Worm (Caenorhabditis elegans) whole organism, late embryonic: ENCODE data around the gene kin-24.

Experiments
- C08G9.2 ChIP-seq: sonication (generic microtip); optimal IDR thresholded peaks from 2 replicates; lab custom pipeline; 2016; ENCODE audit warnings: mild to moderate bottlenecking, missing genetic modification characterization, moderate library complexity, missing compliant biosample characterization
- C38D4.7 ChIP-seq: fragments of 200-800 bp; sonication (Bioruptor generic); optimal IDR thresholded peaks from 2 replicates; lab custom pipeline; 2018; ENCODE audit warnings: mild to moderate bottlenecking, missing genetic modification characterization, moderate library complexity, missing compliant biosample characterization
- K09A11.1 ChIP-seq: sonication (generic microtip); optimal IDR thresholded peaks from 2 replicates; lab custom pipeline; 2017; ENCODE audit warnings: antibody characterized with exemption, mild to moderate bottlenecking, missing genetic modification characterization, missing compliant biosample characterization; ENCODE audit not compliant: insufficient read depth
- T23F11.4 ChIP-seq: fragments of 200-800 bp; sonication (Bioruptor generic); optimal IDR thresholded peaks from 2 replicates; lab custom pipeline; 2018; ENCODE audit warnings: mild to moderate bottlenecking, missing genetic modification characterization, missing compliant biosample characterization
- Y22D7AL.16 ChIP-seq: sonication (generic microtip); optimal IDR thresholded peaks from 2 replicates; lab custom pipeline; 2016; ENCODE audit warnings: missing genetic modification characterization, missing compliant biosample characterization
- ahr-1 ChIP-seq: sonication (generic microtip); optimal IDR thresholded peaks from 2 replicates; lab custom pipeline; 2016; ENCODE audit warnings: missing genetic modification characterization, missing compliant biosample characterization
- ceh-14 ChIP-seq: sonication (generic microtip); optimal IDR thresholded peaks from 2 replicates; lab custom pipeline; 2016; ENCODE audit warnings: missing genotype, missing genetic modification characterization, missing compliant biosample characterization
- ceh-22 ChIP-seq: sonication (generic microtip); optimal IDR thresholded peaks from 2 replicates; lab custom pipeline; 2017; ENCODE audit warnings: missing biosample characterization, missing genetic modification characterization
- ceh-45 ChIP-seq: fragments of 200-800 bp; sonication (Bioruptor generic); IDR thresholded peaks from 2 replicates; pipeline ENCODE4 v1.3.6; 2022; ENCODE audit warnings: missing genetic modification reagents, missing genetic modification characterization, missing compliant biosample characterization
- ceh-48 ChIP-seq: sonication (generic microtip); optimal IDR thresholded peaks from 2 replicates; lab custom pipeline; 2016; ENCODE audit warnings: missing genetic modification characterization, inconsistent platforms, missing compliant biosample characterization
- ceh-6 ChIP-seq: fragments of 200-800 bp; sonication (Bioruptor generic); optimal IDR thresholded peaks from 2 replicates; lab custom pipeline; 2018; ENCODE audit warnings: mild to moderate bottlenecking, missing genetic modification characterization, missing compliant biosample characterization
- ceh-9 ChIP-seq: sonication (generic microtip); optimal IDR thresholded peaks from 2 replicates; lab custom pipeline; 2016; ENCODE audit warnings: mild to moderate bottlenecking, missing genetic modification characterization, inconsistent platforms, missing compliant biosample characterization
- che-1 ChIP-seq: sonication (generic microtip); optimal IDR thresholded peaks from 2 replicates; lab custom pipeline; 2016; ENCODE audit warnings: mild to moderate bottlenecking, missing genetic modification characterization, missing compliant biosample characterization
- ets-4 ChIP-seq: sonication (generic microtip); optimal IDR thresholded peaks from 2 replicates; lab custom pipeline; 2016; ENCODE audit warnings: missing genetic modification characterization, missing compliant biosample characterization
- fkh-6 ChIP-seq: sonication (generic microtip); optimal IDR thresholded peaks from 2 replicates; lab custom pipeline; 2016; ENCODE audit warnings: missing genetic modification characterization, missing compliant biosample characterization
- hlh-13 ChIP-seq: fragments of 200-800 bp; sonication (Bioruptor generic); optimal IDR thresholded peaks from 2 replicates; lab custom pipeline; 2018; ENCODE audit warnings: mild to moderate bottlenecking, missing genetic modification characterization, missing compliant biosample characterization
- hlh-6 ChIP-seq: sonication (generic microtip); optimal IDR thresholded peaks from 2 replicates; lab custom pipeline; 2016; ENCODE audit warnings: missing genotype, missing genetic modification characterization, missing compliant biosample characterization
- lim-6 ChIP-seq: sonication (generic microtip); optimal IDR thresholded peaks from 2 replicates; lab custom pipeline; 2016; ENCODE audit warnings: missing genetic modification characterization, missing compliant biosample characterization
- mec-3 ChIP-seq: sonication (generic microtip); optimal IDR thresholded peaks from 2 replicates; lab custom pipeline; 2016; ENCODE audit warnings: borderline replicate concordance, missing genetic modification characterization, missing compliant biosample characterization
- nhr-11 ChIP-seq: fragments of 150-350 bp; optimal IDR thresholded peaks from 2 replicates; lab custom pipeline; 2014; ENCODE audit warnings: missing biosample characterization, missing genetic modification characterization
- nhr-232 ChIP-seq: sonication (generic microtip); optimal IDR thresholded peaks from 2 replicates; lab custom pipeline; 2016; ENCODE audit warnings: missing genetic modification characterization, missing compliant biosample characterization
- odd-2 ChIP-seq: sonication (generic microtip); optimal IDR thresholded peaks from 2 replicates; lab custom pipeline; 2017; ENCODE audit warnings: antibody characterized with exemption, mild to moderate bottlenecking, missing genetic modification characterization, missing compliant biosample characterization
- pag-3 ChIP-seq: sonication (generic microtip); optimal IDR thresholded peaks from 2 replicates; lab custom pipeline; 2016; ENCODE audit warnings: missing compliant biosample characterization, missing genetic modification characterization, borderline replicate concordance
- pat-9 ChIP-seq: fragments of 200-800 bp; sonication (Bioruptor generic); optimal IDR thresholded peaks from 2 replicates; lab custom pipeline; 2018; ENCODE audit warnings: mild to moderate bottlenecking, missing genetic modification characterization, moderate library complexity, missing compliant biosample characterization
- pax-1 ChIP-seq: fragments of 150-350 bp; optimal IDR thresholded peaks from 2 replicates; lab custom pipeline; 2014; ENCODE audit warnings: missing biosample characterization, missing genetic modification characterization
- pha-2 ChIP-seq: sonication (generic microtip); optimal IDR thresholded peaks from 2 replicates; lab custom pipeline; 2017; ENCODE audit warnings: mild to moderate bottlenecking, missing genetic modification characterization, missing compliant biosample characterization
- pqm-1 ChIP-seq: sonication (generic microtip); optimal IDR thresholded peaks from 2 replicates; lab custom pipeline; 2016; ENCODE audit warnings: missing genetic modification characterization, missing compliant biosample characterization
- pros-1 ChIP-seq: fragments of 150-350 bp; optimal IDR thresholded peaks from 2 replicates; lab custom pipeline; 2014; ENCODE audit warnings: missing biosample characterization, missing genetic modification reagents, missing genetic modification characterization
- ref-2 ChIP-seq: sonication (generic microtip); optimal IDR thresholded peaks from 2 replicates; lab custom pipeline; 2016; ENCODE audit warnings: missing genetic modification characterization, missing compliant biosample characterization
- rnt-1 ChIP-seq: sonication (generic microtip); optimal IDR thresholded peaks from 2 replicates; lab custom pipeline; 2016; ENCODE audit warnings: missing genetic modification characterization, missing compliant biosample characterization
- sox-2 ChIP-seq: fragments of 200-800 bp; sonication (Bioruptor generic); IDR thresholded peaks from 2 replicates; pipeline ENCODE4 v1.3.6; 2022; ENCODE audit warnings: missing genetic modification reagents, missing genetic modification characterization, missing compliant biosample characterization
- sox-4 ChIP-seq: sonication (generic microtip); optimal IDR thresholded peaks from 2 replicates; lab custom pipeline; 2017; ENCODE audit warnings: mild to moderate bottlenecking, missing genetic modification characterization, inconsistent platforms, missing compliant biosample characterization
- syd-9 ChIP-seq: sonication (generic microtip); optimal IDR thresholded peaks from 2 replicates; lab custom pipeline; 2016; ENCODE audit warnings: mild to moderate bottlenecking, missing genetic modification characterization, moderate library complexity, missing compliant biosample characterization
- tbx-2 ChIP-seq: sonication (generic microtip); optimal IDR thresholded peaks from 2 replicates; lab custom pipeline; 2016; ENCODE audit warnings: missing genetic modification characterization, missing compliant biosample characterization
- unc-42 ChIP-seq: sonication (generic microtip); optimal IDR thresholded peaks from 2 replicates; lab custom pipeline; 2016; ENCODE audit warnings: missing genotype, missing genetic modification characterization, missing compliant biosample characterization
- unc-86 ChIP-seq: sonication (generic microtip); optimal IDR thresholded peaks from 2 replicates; lab custom pipeline; 2016; ENCODE audit warnings: missing genetic modification characterization, missing compliant biosample characterization
- zip-5 ChIP-seq: sonication (generic microtip); optimal IDR thresholded peaks from 2 replicates; lab custom pipeline; 2016; ENCODE audit warnings: missing genetic modification characterization, missing compliant biosample characterization

kin-24 gene

DNA sequence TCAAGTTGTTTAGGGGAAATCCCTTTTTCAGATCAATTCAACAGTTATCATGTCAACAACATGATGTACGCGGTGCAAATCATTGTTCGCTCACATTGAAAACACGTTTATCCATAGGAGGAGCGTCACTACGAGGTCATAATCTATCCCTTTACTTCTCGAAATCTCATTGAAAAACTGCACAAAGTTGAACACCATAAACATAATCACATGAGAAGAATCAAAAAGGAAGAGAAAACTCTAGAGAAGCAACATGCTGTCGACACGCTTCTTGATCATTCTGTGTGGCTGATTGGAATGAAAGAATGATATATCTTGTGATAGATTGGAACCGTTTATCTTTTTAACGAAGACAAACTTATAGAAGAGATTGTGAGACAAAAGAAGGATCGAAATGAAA, 27.0 kb upstream of the kin-24 start:
- TF ChIP-seq rnt-1 (tag; lab: Kevin White, UChicago) (no peak), lim-6 (tag; lab: Kevin White, UChicago) (no peak), ahr-1 (tag; lab: Kevin White, UChicago) (no peak), zip-5 (no peak), hlh-13 (GFP tag; lab: Kevin White, UChicago) (no peak), K09A11.1 (tag; lab: Kevin White, UChicago) (no peak), pha-2 (tag; lab: Kevin White, UChicago) (no peak), nhr-11 (no peak), odd-2 (no peak), hlh-6 (tag; lab: Kevin White, UChicago) (no peak), C38D4.7 (no peak), fkh-6 (tag; lab: Kevin White, UChicago) (no peak), che-1 (no peak), ceh-48 (no peak), T23F11.4 (no peak), unc-86 (no peak)

- TF ChIP-seq pat-9 (tag; lab: Kevin White, UChicago) (no peak), ceh-9 (tag; lab: Kevin White, UChicago) (no peak), pag-3 (tag; lab: Kevin White, UChicago) (no peak), pros-1 (tag; lab: Kevin White, UChicago) (no peak), hlh-6 (tag; lab: Kevin White, UChicago) (no peak), ahr-1 (tag; lab: Kevin White, UChicago) (no peak), ceh-6 (no peak), pqm-1 (no peak), C08G9.2 (no peak), T23F11.4 (no peak)
These were observed 26.0 kb upstream of the kin-24 start for ce11 chrIV:9866865-9867264.

- TF ChIP-seq ceh-6 (no peak), pax-1 (no peak), unc-42 (no peak), ceh-48 (no peak), mec-3 (tag; lab: Kevin White, UChicago) (no peak), ceh-45 (no peak), ets-4 (tag; lab: Kevin White, UChicago) (no peak), C38D4.7 (no peak), hlh-6 (tag; lab: Kevin White, UChicago) (no peak), sox-4 (no peak), ceh-14 (tag; lab: Kevin White, UChicago) (no peak), syd-9 (tag; lab: Kevin White, UChicago) (no peak), nhr-232 (tag; lab: Kevin White, UChicago) (no peak), tbx-2 (tag; lab: Kevin White, UChicago) (no peak), Y22D7AL.16 (tag; lab: Kevin White, UChicago) (no peak), sox-2 (no peak)
These were observed 23.9 kb upstream of the kin-24 start, which contains the start of the genes K07F5.15 and K07F5.22 for ce11 chrIV:9864778-9865177. K07F5.15 (plus strand) TSS chrIV:9865078. K07F5.22 (plus strand) TSS chrIV:9865078.

DNA sequence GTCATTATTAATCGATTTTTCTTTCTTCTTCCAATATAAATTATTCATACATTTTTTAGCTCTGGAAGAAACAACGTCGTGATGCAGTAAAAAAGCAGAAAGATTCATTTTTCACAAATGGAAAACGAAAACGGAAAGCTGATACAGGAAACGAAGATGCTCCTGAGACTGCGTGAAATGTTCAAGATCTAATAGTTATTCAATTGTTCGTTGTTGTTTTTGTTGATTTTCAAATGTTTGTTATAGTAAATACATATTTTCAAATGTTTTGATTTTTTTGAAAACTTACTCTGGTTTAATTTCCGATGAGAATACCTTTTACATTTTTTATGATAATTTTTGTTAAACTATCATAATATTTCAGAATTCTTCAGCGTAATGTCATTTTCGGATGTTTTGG, 22.9 kb upstream of the kin-24 start, which contains the start of gene K07F5.16:
TSS of gene K07F5.16 (plus strand) at position 301 of the 400 bp plus-strand sequence.
- TF ChIP-seq rnt-1 (tag; lab: Kevin White, UChicago) (no peak), ets-4 (tag; lab: Kevin White, UChicago) (no peak), zip-5 (no peak), pha-2 (tag; lab: Kevin White, UChicago) (no peak), ceh-48 (no peak), mec-3 (tag; lab: Kevin White, UChicago) (no peak), ref-2 (tag; lab: Kevin White, UChicago) (no peak), ceh-22 (tag; lab: Kevin White, UChicago) (no peak), sox-4 (no peak), K09A11.1 (tag; lab: Kevin White, UChicago) (no peak), tbx-2 (tag; lab: Kevin White, UChicago) (no peak)
- TF ChIP-seq, all 69 proteins: peak for 0
